Worm (Caenorhabditis elegans): ENCODE measurements around the gene dim-1.

DNA sequence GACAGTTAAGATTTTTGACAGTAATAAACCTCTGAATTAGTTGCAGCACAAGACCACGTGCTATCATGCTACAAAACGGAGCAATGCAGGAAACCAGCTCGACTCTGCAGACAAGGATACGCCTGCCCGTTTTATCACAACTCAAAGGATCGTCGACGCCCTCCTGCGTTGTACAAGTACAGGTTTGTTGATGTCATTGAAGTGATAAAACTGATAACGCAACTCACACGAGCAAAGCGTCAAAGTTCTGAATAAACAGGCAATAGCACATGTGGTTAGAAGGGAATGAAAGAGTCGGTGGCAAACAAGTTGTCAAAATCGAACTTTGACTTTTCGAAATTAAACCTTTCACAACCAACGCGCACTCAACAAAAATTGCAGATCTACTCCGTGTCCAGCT lies 35.3 kb downstream of the dim-1 start:
- no peak for TF ChIP-seq ama-1 (optimal IDR thresholded peaks at IDR 0.05)
- TF ChIP-seq hnd-1 (tag; optimal IDR thresholded peaks at IDR 0.05), result no peak

Data from whole organism, early embryonic.